Worm (Caenorhabditis elegans): ENCODE data around the gene K12D12.4.

The K12D12.4 gene

DNA sequence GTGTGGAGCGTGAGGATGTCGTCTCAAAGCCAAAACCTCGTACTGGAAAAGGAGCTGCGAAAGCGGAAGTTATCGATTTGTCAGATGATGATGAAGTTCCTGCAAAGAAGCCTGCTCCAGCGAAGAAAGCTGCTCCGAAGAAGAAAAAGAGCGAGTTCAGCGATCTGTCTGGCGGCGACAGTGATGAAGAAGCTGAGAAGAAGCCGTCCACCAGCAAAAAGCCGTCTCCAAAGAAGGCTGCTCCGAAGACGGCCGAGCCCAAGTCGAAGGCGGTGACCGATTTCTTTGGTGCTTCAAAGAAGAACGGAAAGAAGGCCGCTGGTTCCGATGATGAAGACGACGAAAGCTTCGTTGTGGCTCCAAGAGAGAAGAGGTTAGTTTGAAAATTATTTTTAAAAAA, 14.2 kb upstream of the K12D12.4 start:
- no peak for TF ChIP-seq lsy-2 (tag; optimal IDR thresholded peaks at IDR 0.05)
- TF ChIP-seq fos-1 (tag; optimal IDR thresholded peaks at IDR 0.05): no peak
- TF ChIP-seq lin-39 (tag; optimal IDR thresholded peaks at IDR 0.05): no peak
- TF ChIP-seq hlh-4 (tag; optimal IDR thresholded peaks at IDR 0.05): no peak
- no peak for TF ChIP-seq lin-14 (GFP tag; optimal IDR thresholded peaks at IDR 0.05)
- no peak for TF ChIP-seq elt-2 (tag; optimal IDR thresholded peaks at IDR 0.05)
- TF ChIP-seq tbx-2 (tag; optimal IDR thresholded peaks at IDR 0.05): no peak
- no peak for TF ChIP-seq dsc-1 (tag; optimal IDR thresholded peaks at IDR 0.05)
- TF ChIP-seq nhr-28 (tag; optimal IDR thresholded peaks at IDR 0.05): no peak
- no peak for TF ChIP-seq ztf-11 (tag; optimal IDR thresholded peaks at IDR 0.05)
- no peak for TF ChIP-seq hlh-17 (GFP tag; optimal IDR thresholded peaks at IDR 0.05; ENCODE audit: borderline replicate concordance)
- no peak for TF ChIP-seq C04F5.9 (tag; optimal IDR thresholded peaks at IDR 0.05)
- no peak for TF ChIP-seq F16B12.6 (tag; optimal IDR thresholded peaks at IDR 0.05)
- TF ChIP-seq nhr-85 (tag): no peak
- TF ChIP-seq fkh-10 (GFP tag; optimal IDR thresholded peaks at IDR 0.05): no peak
- no peak for TF ChIP-seq pqm-1 (tag; optimal IDR thresholded peaks at IDR 0.05)

DNA sequence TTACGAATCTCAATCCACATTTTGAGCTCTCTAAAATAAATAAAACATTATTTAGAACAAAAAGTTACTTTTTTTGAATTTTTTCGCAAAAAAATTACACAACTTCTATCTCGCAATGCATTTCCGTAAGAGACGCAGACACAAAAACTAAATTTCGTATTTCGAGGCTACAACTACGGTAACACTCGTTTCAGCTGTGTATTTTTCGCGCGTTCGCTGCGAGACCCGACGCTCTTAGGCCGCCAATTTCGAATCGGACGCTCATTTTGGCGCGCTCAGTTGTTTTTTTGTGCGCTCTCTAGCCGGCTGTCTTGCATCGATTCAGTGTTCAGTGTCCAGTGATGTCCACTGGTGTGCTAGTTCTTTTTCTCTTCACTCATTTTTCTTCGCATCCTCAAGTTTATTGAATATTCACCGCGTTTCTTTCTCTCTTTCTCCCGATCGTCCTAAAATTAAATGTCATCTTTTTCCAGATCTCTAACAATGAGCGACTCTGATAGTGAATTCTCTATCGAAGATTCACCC, 9.2 kb upstream of the K12D12.4 start, which contains the start of the genes npp-3 and top-2:
npp-3 (minus strand) TSS at position 115 of the 525 bp plus-strand sequence.
top-2 (plus strand) TSS at position 475 of the 525 bp plus-strand sequence.
- TF ChIP-seq lir-3 (tag; optimal IDR thresholded peaks at IDR 0.05; ENCODE audit: poor library complexity): peak; percentile 85
- no peak for TF ChIP-seq zag-1 (tag; optimal IDR thresholded peaks at IDR 0.05)
- TF ChIP-seq isw-1 (GFP tag; IDR thresholded peaks at IDR 0.05): peak; percentile 97
- no peak for TF ChIP-seq ama-1 (optimal IDR thresholded peaks at IDR 0.05)
- TF ChIP-seq nhr-77 (tag; optimal IDR thresholded peaks at IDR 0.05): peak; percentile 92
- TF ChIP-seq fkh-4 (tag; optimal IDR thresholded peaks at IDR 0.05; ENCODE audit: borderline replicate concordance): peak; percentile 65
- TF ChIP-seq elt-3 (tag; optimal IDR thresholded peaks at IDR 0.05): peak in 4 of 6 experiments; percentile 2 to 93 (median 68)
- TF ChIP-seq C16A3.4 (tag; optimal IDR thresholded peaks at IDR 0.05): peak; percentile 95
- TF ChIP-seq nhr-85 (tag): peak; percentile 97
- TF ChIP-seq mep-1 (tag; optimal IDR thresholded peaks at IDR 0.05): no peak
- TF ChIP-seq hlh-17 (GFP tag; optimal IDR thresholded peaks at IDR 0.05; ENCODE audit: borderline replicate concordance): no peak
- no peak for TF ChIP-seq ces-1 (GFP tag; optimal IDR thresholded peaks at IDR 0.05)
- TF ChIP-seq nhr-71 (tag; optimal IDR thresholded peaks at IDR 0.05): peak; percentile 97
- no peak for TF ChIP-seq tlp-1 (tag; optimal IDR thresholded peaks at IDR 0.05)
- peak; percentile 17 for TF ChIP-seq C34B4.2 (tag; optimal IDR thresholded peaks at IDR 0.05)
- TF ChIP-seq unc-86 (tag; optimal IDR thresholded peaks at IDR 0.05): peak; percentile 95
- TF ChIP-seq ztf-11 (tag; optimal IDR thresholded peaks at IDR 0.05): peak in 1 of 2 experiments; percentile 63
- TF ChIP-seq unc-30 (tag; optimal IDR thresholded peaks at IDR 0.05): no peak
- peak; percentile 91 for TF ChIP-seq irx-1 (tag; optimal IDR thresholded peaks at IDR 0.05)
- TF ChIP-seq hlh-4 (tag; optimal IDR thresholded peaks at IDR 0.05): no peak
- TF ChIP-seq nhr-11 (tag; optimal IDR thresholded peaks at IDR 0.05): peak; percentile 93
- TF ChIP-seq mdl-1 (tag; optimal IDR thresholded peaks at IDR 0.05): peak in 1 of 2 experiments; percentile 83
- TF ChIP-seq F16B12.6 (tag; optimal IDR thresholded peaks at IDR 0.05): peak; percentile 74
- TF ChIP-seq mef-2 (tag; optimal IDR thresholded peaks at IDR 0.05): peak; percentile 83
- peak; percentile 90 for TF ChIP-seq nhr-90 (tag; optimal IDR thresholded peaks at IDR 0.05; ENCODE audit: poor library complexity)
- peak; percentile 93 for TF ChIP-seq xbp-1 (tag; optimal IDR thresholded peaks at IDR 0.05)
- TF ChIP-seq fos-1 (tag; optimal IDR thresholded peaks at IDR 0.05): peak; percentile 91
- TF ChIP-seq egl-13 (tag; optimal IDR thresholded peaks at IDR 0.05): peak; percentile 89
- TF ChIP-seq hpl-2 (GFP tag; optimal IDR thresholded peaks at IDR 0.05): peak; percentile 27
- TF ChIP-seq ceh-8 (GFP tag; optimal IDR thresholded peaks at IDR 0.05): peak; percentile 86
- peak; percentile 79 for TF ChIP-seq snpc-4 (tag; optimal IDR thresholded peaks at IDR 0.05)
- peak; percentile 71 for TF ChIP-seq aha-1 (tag; optimal IDR thresholded peaks at IDR 0.05)
- TF ChIP-seq dsc-1 (tag; optimal IDR thresholded peaks at IDR 0.05): peak; percentile 93
- TF ChIP-seq aly-2 (tag; optimal IDR thresholded peaks at IDR 0.05): peak; percentile 78
- no peak for TF ChIP-seq pqm-1 (tag; optimal IDR thresholded peaks at IDR 0.05)
- peak; percentile 89 for TF ChIP-seq grh-1 (GFP tag; IDR thresholded peaks at IDR 0.05)
- TF ChIP-seq ceh-82 (tag; optimal IDR thresholded peaks at IDR 0.05): peak; percentile 85 to 97 (median 89)
- peak; percentile 24 for TF ChIP-seq sup-37 (GFP tag; optimal IDR thresholded peaks at IDR 0.05)
- peak; percentile 69 for TF ChIP-seq sox-4 (tag; optimal IDR thresholded peaks at IDR 0.05)
- TF ChIP-seq lin-39 (tag; optimal IDR thresholded peaks at IDR 0.05): peak; percentile 83
- peak; percentile 97 for TF ChIP-seq snu-23 (GFP tag; optimal IDR thresholded peaks at IDR 0.05)
- peak; percentile 86 for TF ChIP-seq vab-15 (tag; optimal IDR thresholded peaks at IDR 0.05)
- peak; percentile 80; the same call in 1 of the 2 replicates for TF ChIP-seq mab-9 (GFP tag; IDR thresholded peaks at IDR 0.05)
- TF ChIP-seq fkh-10 (GFP tag; optimal IDR thresholded peaks at IDR 0.05): peak; percentile 92
- peak; percentile 56 for TF ChIP-seq elt-2 (tag; optimal IDR thresholded peaks at IDR 0.05)

Measured in whole organism, L1 larva.